Fruit fly (Drosophila melanogaster) whole organism, embryonic: ENCODE data around the gene qjt.

Source experiments
- Aef1 ChIP-seq: fragments of 200-800 bp; sonication (Bioruptor generic); IDR thresholded peaks from 3 replicates; pipeline ENCODE4 v1.3.6; 2022; ENCODE audit warnings: missing biosample characterization, missing genetic modification characterization
- Atf6 ChIP-seq: fragments of 200-800 bp; sonication (Bioruptor generic); IDR thresholded peaks from 2 replicates; pipeline ENCODE4 v1.3.6; 2022; ENCODE audit warnings: missing biosample characterization, missing genetic modification characterization
- B-H1 ChIP-seq: fragments of 200-800 bp; sonication (Bioruptor generic); IDR thresholded peaks from 3 replicates; pipeline ENCODE4 v1.3.6; 2022; ENCODE audit warnings: missing biosample characterization, missing genetic modification characterization
- CG10147 ChIP-seq: fragments of 200-800 bp; sonication (Bioruptor generic); optimal IDR thresholded peaks from 2 replicates; lab custom pipeline; 2019; ENCODE audit warnings: missing biosample characterization, mild to moderate bottlenecking, missing genetic modification characterization, moderate library complexity
- CG10209 ChIP-seq: fragments of 200-800 bp; sonication (Bioruptor generic); optimal IDR thresholded peaks from 3 replicates; lab custom pipeline; 2017; ENCODE audit warnings: missing biosample characterization, mild to moderate bottlenecking, missing genetic modification characterization, missing genetic modification reagents
- CG10979 ChIP-seq: fragments of 200-800 bp; sonication (Bioruptor generic); optimal IDR thresholded peaks from 2 replicates; lab custom pipeline; 2018; ENCODE audit warnings: missing biosample characterization, mild to moderate bottlenecking, missing genetic modification characterization, moderate library complexity
- CG12391 ChIP-seq: fragments of 200-800 bp; sonication (Bioruptor generic); optimal IDR thresholded peaks from 3 replicates; lab custom pipeline; 2018; ENCODE audit warnings: missing biosample characterization, mild to moderate bottlenecking, missing genetic modification characterization, moderate library complexity
- CG12744 ChIP-seq: fragments of 200-800 bp; sonication (Bioruptor generic); optimal IDR thresholded peaks from 2 replicates; lab custom pipeline; 2016; ENCODE audit warnings: missing biosample characterization, missing genetic modification characterization
- CG13775 ChIP-seq: fragments of 200-800 bp; sonication (Bioruptor generic); optimal IDR thresholded peaks from 3 replicates; lab custom pipeline; 2017; ENCODE audit warnings: missing biosample characterization, mild to moderate bottlenecking, missing genetic modification characterization
- CG14441 ChIP-seq: fragments of 200-800 bp; sonication (Bioruptor generic); IDR thresholded peaks from 2 replicates; pipeline ENCODE4 v1.3.6; 2022; ENCODE audit warnings: missing biosample characterization, missing genetic modification characterization
- CG14710 ChIP-seq: fragments of 200-800 bp; sonication (Bioruptor generic); optimal IDR thresholded peaks from 3 replicates; lab custom pipeline; 2019; ENCODE audit warnings: missing biosample characterization, mild to moderate bottlenecking, missing genetic modification characterization, moderate library complexity
- CG15479 ChIP-seq: fragments of 200-800 bp; sonication (Bioruptor generic); optimal IDR thresholded peaks from 3 replicates; lab custom pipeline; 2019; ENCODE audit warnings: missing biosample characterization, mild to moderate bottlenecking, missing genetic modification characterization, moderate library complexity
- CG15514 ChIP-seq: fragments of 200-800 bp; sonication (Bioruptor generic); optimal IDR thresholded peaks from 3 replicates; lab custom pipeline; 2017; ENCODE audit warnings: missing biosample characterization, missing genetic modification characterization, mild to moderate bottlenecking, moderate library complexity, missing genetic modification reagents
- CG1603 ChIP-seq: fragments of 200-800 bp; sonication (Bioruptor generic); optimal IDR thresholded peaks from 2 replicates; lab custom pipeline; 2019; ENCODE audit warnings: missing biosample characterization, mild to moderate bottlenecking, missing genetic modification characterization, moderate library complexity
- CG1647 ChIP-seq: fragments of 200-800 bp; sonication (Bioruptor generic); optimal IDR thresholded peaks from 3 replicates; lab custom pipeline; 2016; ENCODE audit warnings: missing biosample characterization, missing genetic modification characterization
- CG16815 ChIP-seq: fragments of 200-800 bp; sonication (Bioruptor generic); optimal IDR thresholded peaks from 3 replicates; lab custom pipeline; 2017; ENCODE audit warnings: missing biosample characterization, mild to moderate bottlenecking, missing genetic modification characterization
- CG17829 ChIP-seq: fragments of 200-800 bp; optimal IDR thresholded peaks from 2 replicates; lab custom pipeline; 2019; ENCODE audit warnings: missing biosample characterization, mild to moderate bottlenecking, missing genetic modification characterization, moderate library complexity
- CG18599 ChIP-seq: fragments of 200-800 bp; sonication (Bioruptor generic); optimal IDR thresholded peaks from 3 replicates; lab custom pipeline; 2017; ENCODE audit warnings: missing biosample characterization, missing genetic modification characterization, mild to moderate bottlenecking, moderate library complexity, missing genetic modification reagents
- CG2712 ChIP-seq: fragments of 200-800 bp; optimal IDR thresholded peaks from 3 replicates; lab custom pipeline; 2019; ENCODE audit warnings: missing biosample characterization, mild to moderate bottlenecking, missing genetic modification characterization, moderate library complexity
- CG30403 ChIP-seq: fragments of 200-800 bp; sonication (Bioruptor generic); optimal IDR thresholded peaks from 3 replicates; lab custom pipeline; 2016; ENCODE audit warnings: missing biosample characterization, missing genetic modification characterization
- CG6813 ChIP-seq: fragments of 200-800 bp; sonication (Bioruptor generic); optimal IDR thresholded peaks from 2 replicates; lab custom pipeline; 2017; ENCODE audit warnings: missing biosample characterization, missing genetic modification characterization, mild to moderate bottlenecking, moderate library complexity, missing genetic modification reagents
- CG7556 ChIP-seq: fragments of 200-800 bp; sonication (Bioruptor generic); optimal IDR thresholded peaks from 2 replicates; lab custom pipeline; 2017; ENCODE audit warnings: missing biosample characterization, mild to moderate bottlenecking, missing genetic modification characterization
- CG8765 ChIP-seq: fragments of 200-800 bp; sonication (Bioruptor generic); IDR thresholded peaks from 2 replicates; pipeline ENCODE4 v1.3.6; 2022; ENCODE audit warnings: missing biosample characterization, missing genetic modification characterization
- CG9727 ChIP-seq: fragments of 200-800 bp; sonication (Bioruptor generic); optimal IDR thresholded peaks from 3 replicates; lab custom pipeline; 2017; ENCODE audit warnings: missing biosample characterization, mild to moderate bottlenecking, missing genetic modification characterization
- Ets65A ChIP-seq: fragments of 200-800 bp; sonication (Bioruptor generic); peaks from one replicate; lab custom pipeline; 2016; ENCODE audit warnings: missing biosample characterization, missing genetic modification characterization
- Ets97D ChIP-seq: fragments of 200-800 bp; sonication (Bioruptor generic); optimal IDR thresholded peaks from 3 replicates; lab custom pipeline; 2016; ENCODE audit warnings: missing biosample characterization, missing genetic modification characterization
- Fer1 ChIP-seq: fragments of 200-800 bp; sonication (Bioruptor generic); optimal IDR thresholded peaks from 2 replicates; lab custom pipeline; 2017; ENCODE audit warnings: missing biosample characterization, mild to moderate bottlenecking, missing genetic modification characterization
- Fer3 ChIP-seq: fragments of 200-800 bp; sonication (Bioruptor generic); optimal IDR thresholded peaks from 2 replicates; lab custom pipeline; 2018; ENCODE audit warnings: missing biosample characterization, mild to moderate bottlenecking, missing genetic modification characterization, moderate library complexity
- Hr51 ChIP-seq, 2 experiments: fragments of 200-800 bp; sonication (Bioruptor generic); optimal IDR thresholded peaks; 2 replicates in 1 of 2; 3 replicates in 1 of 2; lab custom pipeline; 2016 to 2018; ENCODE audit warnings: missing biosample characterization in 2 of 2, missing genetic modification characterization in 2 of 2, mild to moderate bottlenecking in 1 of 2, moderate library complexity in 1 of 2
- Meics ChIP-seq: fragments of 200-800 bp; sonication (Bioruptor generic); optimal IDR thresholded peaks from 2 replicates; lab custom pipeline; 2017; ENCODE audit warnings: missing biosample characterization, mild to moderate bottlenecking, missing genetic modification characterization
- PHDP ChIP-seq: fragments of 200-800 bp; sonication (Bioruptor generic); optimal IDR thresholded peaks from 3 replicates; lab custom pipeline; 2018; ENCODE audit warnings: missing biosample characterization, mild to moderate bottlenecking, missing genetic modification characterization, moderate library complexity
- Sox102F ChIP-seq: fragments of 200-800 bp; sonication (Bioruptor generic); optimal IDR thresholded peaks from 2 replicates; lab custom pipeline; 2018; ENCODE audit warnings: missing biosample characterization, mild to moderate bottlenecking, missing genetic modification characterization, moderate library complexity
- Tbp ChIP-seq: fragments of >200 bp; optimal IDR thresholded peaks from 2 replicates; lab custom pipeline; 2018; ENCODE audit warnings: missing biosample characterization, missing genetic modification characterization
- Xbp1 ChIP-seq: fragments of 200-800 bp; sonication (Bioruptor generic); optimal IDR thresholded peaks from 3 replicates; lab custom pipeline; 2016; ENCODE audit warnings: missing biosample characterization, mild to moderate bottlenecking, missing genetic modification characterization
- amos ChIP-seq: fragments of 200-800 bp; sonication (Bioruptor generic); IDR thresholded peaks from 2 replicates; pipeline ENCODE4 v1.3.6; 2022; ENCODE audit warnings: missing biosample characterization, missing genetic modification characterization; ENCODE audit not compliant: partially characterized antibody
- ase ChIP-seq: fragments of 200-800 bp; sonication (Bioruptor generic); IDR thresholded peaks from 3 replicates; pipeline ENCODE4 v1.3.6; 2022; ENCODE audit warnings: missing biosample characterization, missing genetic modification characterization
- crol ChIP-seq: fragments of 200-800 bp; sonication (Bioruptor generic); IDR thresholded peaks from 2 replicates; pipeline ENCODE4 v1.3.6; 2022; ENCODE audit warnings: missing biosample characterization, missing genetic modification characterization
- dati ChIP-seq: fragments of 200-800 bp; sonication (Bioruptor generic); IDR thresholded peaks from 2 replicates; pipeline ENCODE4 v1.3.6; 2022; ENCODE audit warnings: missing biosample characterization, missing genetic modification characterization
- fu2 ChIP-seq: fragments of 200-800 bp; sonication (Bioruptor generic); optimal IDR thresholded peaks from 2 replicates; lab custom pipeline; 2016; ENCODE audit warnings: missing biosample characterization, missing genetic modification characterization
- gem ChIP-seq: fragments of 200-800 bp; sonication (Bioruptor generic); optimal IDR thresholded peaks from 2 replicates; lab custom pipeline; 2019; ENCODE audit warnings: missing biosample characterization, mild to moderate bottlenecking, missing genetic modification characterization, moderate library complexity
- ind ChIP-seq: fragments of 200-800 bp; sonication (Bioruptor generic); optimal IDR thresholded peaks from 3 replicates; lab custom pipeline; 2016; ENCODE audit warnings: missing biosample characterization, missing genetic modification characterization
- lab ChIP-seq: fragments of 200-800 bp; sonication (Bioruptor generic); optimal IDR thresholded peaks from 3 replicates; lab custom pipeline; 2017; ENCODE audit warnings: missing biosample characterization, missing genetic modification characterization, mild to moderate bottlenecking, moderate library complexity, missing genetic modification reagents
- lilli ChIP-seq: fragments of 200-800 bp; sonication (Bioruptor generic); optimal IDR thresholded peaks from 3 replicates; lab custom pipeline; 2016; ENCODE audit warnings: missing biosample characterization, missing genetic modification characterization
- pros ChIP-seq: fragments of 200-800 bp; sonication (Bioruptor generic); optimal IDR thresholded peaks from 3 replicates; lab custom pipeline; 2019; ENCODE audit warnings: missing biosample characterization, mild to moderate bottlenecking, missing genetic modification characterization, moderate library complexity
- scrt ChIP-seq: fragments of 200-800 bp; sonication (Bioruptor generic); optimal IDR thresholded peaks from 2 replicates; lab custom pipeline; 2018; ENCODE audit warnings: missing biosample characterization, mild to moderate bottlenecking, missing genetic modification characterization, moderate library complexity
- tap ChIP-seq: fragments of 200-800 bp; optimal IDR thresholded peaks from 3 replicates; lab custom pipeline; 2019; ENCODE audit warnings: missing biosample characterization, mild to moderate bottlenecking, missing genetic modification characterization, moderate library complexity
- tgo ChIP-seq: fragments of 200-800 bp; sonication (Bioruptor generic); IDR thresholded peaks from 3 replicates; pipeline ENCODE4 v1.3.6; 2022; ENCODE audit warnings: missing biosample characterization, missing genetic modification characterization
- tin ChIP-seq: fragments of 200-800 bp; sonication (Bioruptor generic); optimal IDR thresholded peaks from 3 replicates; lab custom pipeline; 2016; ENCODE audit warnings: missing biosample characterization, missing genetic modification characterization

Gene qjt

DNA sequence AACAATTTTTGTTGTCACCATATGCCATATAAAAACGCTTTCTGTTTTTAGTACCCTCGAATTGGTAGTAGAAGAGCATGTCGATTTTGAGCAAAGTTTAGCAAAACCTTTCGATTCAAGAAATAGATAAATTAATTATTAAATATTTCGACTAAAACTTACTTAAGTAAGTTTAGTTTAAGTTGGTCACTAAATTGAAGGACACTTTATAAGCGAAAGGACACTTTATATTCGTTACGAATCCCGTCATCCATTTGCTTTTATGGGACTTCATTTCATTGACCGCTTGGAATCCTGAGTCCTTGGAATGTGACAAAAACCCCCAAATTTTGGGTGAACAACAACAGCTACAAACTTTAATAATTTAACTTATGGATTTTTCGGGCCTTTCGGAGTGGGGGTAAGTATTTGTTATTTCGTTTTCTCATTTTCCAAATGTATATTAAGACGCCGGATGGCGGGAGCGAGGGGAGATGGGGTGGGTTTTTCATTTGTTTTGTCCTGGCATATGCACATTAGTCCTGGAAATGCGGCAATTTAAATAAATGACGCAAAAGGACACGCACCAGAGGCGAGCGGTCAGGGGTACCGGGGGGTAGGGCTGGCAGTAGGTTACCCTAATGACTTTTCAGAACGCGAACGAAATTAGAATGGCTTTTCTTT is 19.9 kb upstream of the qjt start (continued):
- peak; percentile 25 for TF ChIP-seq CG10209 (GFP tag; lab: Kevin White, UChicago)
- TF ChIP-seq CG12744 (GFP tag; lab: Kevin White, UChicago) = no peak
- peak; percentile 26 for TF ChIP-seq CG9727
- peak; percentile 32 for TF ChIP-seq CG30403
- TF ChIP-seq CG13775 = peak; percentile 7
- TF ChIP-seq Tbp (GFP tag; lab: Kevin White, UChicago) = no peak
- TF ChIP-seq Sox102F = peak; percentile 50
- 0 out of 2 replicates have a peak, but pooled peaks have one; percentile 27 for TF ChIP-seq Atf6 (GFP tag; lab: Robert Waterston, UW)
- peak; percentile 78 for TF ChIP-seq pros
- peak; percentile 77 for TF ChIP-seq crol (GFP tag; lab: Robert Waterston, UW)
- no peak for TF ChIP-seq Ets97D (GFP tag; lab: Kevin White, UChicago)
- no peak for TF ChIP-seq amos (GFP tag; lab: Robert Waterston, UW)
- TF ChIP-seq Fer1 (GFP tag; lab: Kevin White, UChicago) = peak; percentile 37
- TF ChIP-seq lilli (GFP tag; lab: Kevin White, UChicago) = peak; percentile 28
- no peak for TF ChIP-seq CG8765 (GFP tag; lab: Robert Waterston, UW)
- peak; percentile 3 for TF ChIP-seq CG16815 (GFP tag; lab: Kevin White, UChicago)
- peak; percentile 22; the same call in 1 of the 3 replicates for TF ChIP-seq B-H1
- peak; percentile 45; the same call in 1 of the 2 replicates for TF ChIP-seq CG14441
- TF ChIP-seq CG18599 = peak; percentile 69
- TF ChIP-seq Fer3 (tag; lab: Kevin White, UChicago) = peak; percentile 6
- TF ChIP-seq tgo (GFP tag; lab: Robert Waterston, UW) = peak; percentile 19; the same call in 1 of the 3 replicates
- TF ChIP-seq Hr51 (GFP tag; optimal IDR thresholded peaks at IDR 0.05; lab: Kevin White, UChicago) = peak in 1 of 2 experiments; percentile 47
- no peak for TF ChIP-seq CG1647 (GFP tag; lab: Kevin White, UChicago)
- peak; percentile 12 for TF ChIP-seq CG6813 (GFP tag; lab: Kevin White, UChicago)
- TF ChIP-seq Aef1 (GFP tag; lab: Robert Waterston, UW) = no peak
- 0 out of 3 replicates have a peak, but pooled peaks have one; percentile 31 for TF ChIP-seq ase (GFP tag; lab: Robert Waterston, UW)
- peak; percentile 29 for TF ChIP-seq PHDP
- peak; percentile 18 for TF ChIP-seq CG14710 (tag; lab: Kevin White, UChicago)
- peak; percentile 19 for TF ChIP-seq CG7556 (GFP tag; lab: Kevin White, UChicago)
- TF ChIP-seq CG2712 (tag; lab: Kevin White, UChicago) = peak; percentile 66
- peak; percentile 10 for TF ChIP-seq tap
- no peak for TF ChIP-seq dati (GFP tag; lab: Robert Waterston, UW)
- TF ChIP-seq CG12391 (tag; lab: Kevin White, UChicago) = peak; percentile 57
- TF ChIP-seq CG10147 (GFP tag; lab: Kevin White, UChicago) = peak; percentile 6
- no peak for TF ChIP-seq CG15479 (GFP tag; lab: Kevin White, UChicago)
- TF ChIP-seq scrt (GFP tag; lab: Kevin White, UChicago) = no peak
- peak; percentile 7 for TF ChIP-seq ind (GFP tag; lab: Kevin White, UChicago)
- peak; percentile 46 for TF ChIP-seq Xbp1 (GFP tag; lab: Kevin White, UChicago)
- TF ChIP-seq CG1603 = peak; percentile 16
- TF ChIP-seq Meics = peak; percentile 39
- TF ChIP-seq CG17829 (tag; lab: Kevin White, UChicago) = peak; percentile 38
- peak; percentile 81 for TF ChIP-seq Ets65A (GFP tag; lab: Kevin White, UChicago)
- peak; percentile 3 for TF ChIP-seq tin (GFP tag; lab: Kevin White, UChicago)
- TF ChIP-seq gem = peak; percentile 63
- TF ChIP-seq CG15514 (GFP tag; lab: Kevin White, UChicago) = peak; percentile 13
- TF ChIP-seq fu2 (GFP tag; lab: Kevin White, UChicago) = no peak
- TF ChIP-seq CG10979 (tag; lab: Kevin White, UChicago) = peak; percentile 40
- peak; percentile 69 for TF ChIP-seq lab (GFP tag; lab: Kevin White, UChicago)
